Worm (Caenorhabditis elegans): Measurements from ENCODE around the gene rig-1.

ce11 chrX:8716822-8717221 lies 56.4 kb downstream of the rig-1 start, which contains the start of gene F53A9.7:
- TF ChIP-seq ZK546.5 (tag; optimal IDR thresholded peaks at IDR 0.05) (no peak), lin-29 (GFP tag; IDR thresholded peaks at IDR 0.05) (no peak), unc-39 (tag; optimal IDR thresholded peaks at IDR 0.05) (no peak), fkh-10 (GFP tag; optimal IDR thresholded peaks at IDR 0.05) (no peak), hlh-30 (tag; optimal IDR thresholded peaks at IDR 0.05; ENCODE audit: insufficient read depth) (no peak), mdl-1 (tag; optimal IDR thresholded peaks at IDR 0.05) (no peak), Y48G9A.11 (GFP tag; IDR thresholded peaks at IDR 0.05) (no peak), ama-1 (optimal IDR thresholded peaks at IDR 0.05) (no peak), skn-1 (tag; optimal IDR thresholded peaks at IDR 0.05) (no peak), zag-1 (tag; optimal IDR thresholded peaks at IDR 0.05) (no peak), ceh-28 (tag; optimal IDR thresholded peaks at IDR 0.05) (no peak), ces-1 (GFP tag; optimal IDR thresholded peaks at IDR 0.05) (no peak)
